Fruit fly (Drosophila melanogaster) Kc167 (cell line): ENCODE measurements around the gene CG12054.

Experiments
- Sin3A ChIP-seq: fragments of >200 bp; optimal IDR thresholded peaks from 2 replicates; lab custom pipeline; 2018; ENCODE audit warnings: missing external identifiers
- psq ChIP-seq: fragments of >200 bp; optimal IDR thresholded peaks from 2 replicates; lab custom pipeline; 2017; ENCODE audit warnings: missing external identifiers

- no peak for TF ChIP-seq Sin3A (lab: Kevin White, UChicago)
- TF ChIP-seq psq: no peak
Measured at dm6 chr3R:31194627-31195026, 25.9 kb upstream of the CG12054 start.
